Worm (Caenorhabditis elegans) whole organism, midembryonic: ENCODE data around the gene T26H5.11.

Source experiments
- T22C8.4 ChIP-seq: fragments of 200-800 bp; sonication (Bioruptor generic); IDR thresholded peaks from 2 replicates; pipeline ENCODE4 v1.3.6; 2022; ENCODE audit warnings: missing genetic modification characterization, missing compliant biosample characterization
- cog-1 ChIP-seq: sonication (generic microtip); optimal IDR thresholded peaks from 2 replicates; lab custom pipeline; 2016; ENCODE audit warnings: missing genetic modification characterization, missing compliant biosample characterization
- flt-1 ChIP-seq: fragments of 200-800 bp; sonication (Bioruptor generic); IDR thresholded peaks from 2 replicates; pipeline ENCODE4 v1.3.6; 2022; ENCODE audit warnings: missing genetic modification characterization, missing compliant biosample characterization
- klf-2 ChIP-seq: fragments of 200-800 bp; sonication (Bioruptor generic); conservative IDR thresholded peaks from 2 replicates; pipeline ENCODE4 v1.3.6; 2022; ENCODE audit warnings: missing genetic modification reagents, missing genetic modification characterization, missing compliant biosample characterization
- med-1 ChIP-seq: sonication (generic microtip); optimal IDR thresholded peaks from 2 replicates; lab custom pipeline; 2017; ENCODE audit warnings: missing genetic modification characterization, mild to moderate bottlenecking, missing compliant biosample characterization, antibody characterized with exemption, missing genetic modification reagents; ENCODE audit not compliant: insufficient read depth
- ref-1 ChIP-seq: fragments of 200-800 bp; sonication (Bioruptor generic); conservative IDR thresholded peaks from 2 replicates; pipeline ENCODE4 v1.3.6; 2022; ENCODE audit warnings: missing genetic modification reagents, missing genetic modification characterization, missing compliant biosample characterization
- tab-1 ChIP-seq: fragments of 200-800 bp; sonication (Bioruptor generic); IDR thresholded peaks from 2 replicates; pipeline ENCODE4 v1.3.6; 2022; ENCODE audit warnings: missing genetic modification characterization, missing compliant biosample characterization
- ztf-23 ChIP-seq: fragments of 200-800 bp; sonication (Bioruptor generic); IDR thresholded peaks from 2 replicates; pipeline ENCODE4 v1.3.6; 2022; ENCODE audit warnings: missing genetic modification reagents, missing genetic modification characterization, missing compliant biosample characterization
- ztf-29 ChIP-seq: fragments of 200-800 bp; sonication (Bioruptor generic); IDR thresholded peaks from 2 replicates; pipeline ENCODE4 v1.3.6; 2022; ENCODE audit warnings: missing genetic modification reagents, missing genetic modification characterization, missing compliant biosample characterization

Gene T26H5.11

DNA sequence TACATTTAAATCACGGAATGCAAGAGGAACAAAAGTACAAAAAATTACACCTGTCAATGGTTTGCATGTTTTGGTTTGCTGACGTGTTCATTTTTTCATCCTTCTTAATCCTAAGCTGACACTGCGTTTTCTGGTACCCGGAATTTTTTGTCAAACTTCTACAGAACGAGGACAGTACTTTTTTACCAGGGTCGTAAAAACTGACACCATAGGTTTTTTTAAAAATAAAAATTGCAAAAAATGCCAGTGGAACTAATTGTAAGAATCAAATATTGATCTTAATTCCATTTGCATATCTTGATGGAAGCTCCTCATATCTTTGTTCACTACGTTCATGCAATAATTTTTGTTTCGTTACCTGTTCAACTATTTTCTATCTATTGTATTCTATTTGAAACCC is 39.2 kb downstream of the T26H5.11 start, which contains the start of gene srh-258:
srh-258 (plus strand) TSS at position 301 of the 400 bp plus-strand sequence.
- no peak for TF ChIP-seq ztf-29
- no peak for TF ChIP-seq T22C8.4 (GFP tag; lab: Robert Waterston, UW)
- TF ChIP-seq cog-1 (tag; lab: Kevin White, UChicago): no peak
- no peak for TF ChIP-seq tab-1 (GFP tag; lab: Robert Waterston, UW)
- TF ChIP-seq klf-2 (GFP tag; lab: Robert Waterston, UW): no peak
- TF ChIP-seq ztf-23 (GFP tag; lab: Robert Waterston, UW): no peak
- TF ChIP-seq ref-1 (GFP tag; lab: Robert Waterston, UW): no peak
- no peak for TF ChIP-seq med-1 (GFP tag; lab: Kevin White, UChicago)
- no peak for TF ChIP-seq flt-1 (GFP tag; lab: Robert Waterston, UW)

DNA sequence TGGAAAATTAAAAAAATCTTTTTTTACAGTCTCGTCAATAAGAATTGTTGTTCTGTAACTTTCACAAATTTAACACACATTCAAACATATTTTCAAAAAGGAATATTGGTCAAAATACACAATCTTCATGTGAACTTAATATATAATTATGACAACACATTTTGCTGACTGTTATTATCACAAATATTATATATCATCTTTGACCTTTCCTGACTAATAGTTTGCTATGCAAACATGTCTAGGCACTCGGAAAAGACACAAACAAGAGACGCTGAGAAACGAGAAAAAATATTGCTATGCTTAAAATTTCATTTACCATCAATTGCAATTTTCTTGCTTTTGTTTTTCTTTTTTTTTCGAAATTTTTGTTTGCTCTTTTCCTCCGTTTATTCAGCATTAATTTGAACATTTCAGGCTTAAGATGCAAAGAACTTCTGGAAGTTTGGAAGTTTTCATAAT is 42.2 kb downstream of the T26H5.11 start, which contains the start of gene fbxa-135:
fbxa-135 (plus strand) TSS at position 409 of the 459 bp plus-strand sequence.
- TF ChIP-seq flt-1 (GFP tag; lab: Robert Waterston, UW) (no peak), T22C8.4 (GFP tag; lab: Robert Waterston, UW) (no peak), ztf-29 (no peak), ref-1 (GFP tag; lab: Robert Waterston, UW) (no peak), klf-2 (GFP tag; lab: Robert Waterston, UW) (no peak), cog-1 (tag; lab: Kevin White, UChicago) (no peak), med-1 (GFP tag; lab: Kevin White, UChicago) (no peak), ztf-23 (GFP tag; lab: Robert Waterston, UW) (no peak), tab-1 (GFP tag; lab: Robert Waterston, UW) (no peak)

DNA sequence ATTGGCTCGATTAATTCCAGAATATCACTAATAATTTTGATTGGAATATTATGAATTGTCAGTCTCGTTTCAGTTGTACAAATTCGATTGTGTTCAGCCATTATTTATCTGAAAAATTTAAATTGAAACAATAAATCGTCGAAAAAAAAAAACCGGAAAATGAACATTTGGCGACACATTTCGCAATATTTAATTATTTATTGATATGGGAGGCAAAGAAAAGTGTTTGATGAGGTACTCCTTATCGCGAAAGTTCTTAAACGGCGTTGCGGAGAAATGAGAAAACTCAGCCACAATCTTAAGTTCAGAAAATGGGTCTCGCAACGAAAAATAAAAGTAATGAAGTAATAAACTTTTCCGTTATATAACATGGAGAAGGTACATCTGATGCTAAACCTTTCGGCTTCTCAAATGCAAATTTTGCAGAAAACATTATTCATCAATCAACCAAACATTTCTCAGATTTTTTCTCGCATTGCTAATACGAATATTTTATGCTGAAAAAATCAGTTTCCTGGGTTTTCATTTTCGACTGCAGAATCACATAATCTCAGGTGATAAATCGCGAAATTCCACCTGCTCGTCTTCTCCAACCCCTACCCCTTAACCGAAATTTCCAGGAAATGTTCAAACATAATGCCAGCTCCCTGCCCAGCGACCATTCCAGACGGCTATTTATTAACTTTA is 44.3 kb downstream of the T26H5.11 start, which contains the start of the genes T06E6.15 and sri-7:
T06E6.15 (minus strand) TSS at position 101 of the 687 bp plus-strand sequence.
sri-7 (plus strand) TSS at position 637 of the 687 bp plus-strand sequence.
- TF ChIP-seq flt-1 (GFP tag; lab: Robert Waterston, UW): no peak
- TF ChIP-seq T22C8.4 (GFP tag; lab: Robert Waterston, UW): no peak
- TF ChIP-seq tab-1 (GFP tag; lab: Robert Waterston, UW): no peak
- no peak for TF ChIP-seq ztf-29
- TF ChIP-seq med-1 (GFP tag; lab: Kevin White, UChicago): no peak
- TF ChIP-seq ztf-23 (GFP tag; lab: Robert Waterston, UW): no peak
- no peak for TF ChIP-seq klf-2 (GFP tag; lab: Robert Waterston, UW)
- no peak for TF ChIP-seq ref-1 (GFP tag; lab: Robert Waterston, UW)
- no peak for TF ChIP-seq cog-1 (tag; lab: Kevin White, UChicago)

DNA sequence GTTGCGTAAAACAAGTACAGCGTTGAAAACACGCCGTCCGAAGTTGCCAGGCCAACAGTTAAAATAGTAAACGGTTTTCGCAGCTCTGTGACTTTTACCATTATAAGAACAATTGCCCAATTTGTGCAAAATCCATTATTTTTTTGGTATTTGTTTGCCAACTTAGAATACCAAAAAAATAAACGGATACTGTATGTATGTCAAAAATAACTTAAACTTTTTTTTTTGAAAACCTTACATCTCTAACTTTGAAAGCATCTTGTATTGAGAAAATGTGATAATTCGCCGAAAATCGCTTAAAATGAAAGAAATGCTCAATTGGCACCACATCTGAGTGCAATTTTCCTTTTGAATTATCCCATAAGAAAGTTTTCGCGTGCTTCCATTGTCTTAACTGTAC is 45.4 kb downstream of the T26H5.11 start, which contains the start of gene fbxa-199:
fbxa-199 (minus strand) TSS at position 101 of the 400 bp plus-strand sequence.
- no peak for TF ChIP-seq ztf-23 (GFP tag; lab: Robert Waterston, UW)

DNA sequence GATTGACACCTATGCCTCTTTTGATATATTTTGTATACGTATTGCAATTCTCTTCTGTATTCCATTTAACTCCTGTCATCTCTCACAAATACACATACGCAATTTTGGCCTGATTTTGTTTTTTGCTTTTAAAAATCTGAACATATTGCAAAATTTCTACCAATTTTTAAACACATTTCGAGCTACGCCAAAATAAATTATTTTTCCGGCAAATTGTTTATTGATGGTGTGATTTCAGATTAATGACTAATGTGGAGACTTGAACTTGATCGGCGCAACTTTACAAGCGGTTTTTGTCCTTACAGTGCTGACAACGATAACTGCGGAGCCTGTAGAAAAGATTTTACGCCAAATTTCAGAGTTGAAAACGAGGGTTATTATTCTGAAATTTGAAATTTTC is 46.9 kb downstream of the T26H5.11 start:
- no peak for TF ChIP-seq tab-1 (GFP tag; lab: Robert Waterston, UW)
- TF ChIP-seq cog-1 (tag; lab: Kevin White, UChicago): no peak
- TF ChIP-seq ztf-23 (GFP tag; lab: Robert Waterston, UW): no peak
- no peak for TF ChIP-seq ref-1 (GFP tag; lab: Robert Waterston, UW)
- no peak for TF ChIP-seq ztf-29
- no peak for TF ChIP-seq klf-2 (GFP tag; lab: Robert Waterston, UW)
- no peak for TF ChIP-seq med-1 (GFP tag; lab: Kevin White, UChicago)
- no peak for TF ChIP-seq flt-1 (GFP tag; lab: Robert Waterston, UW)
- no peak for TF ChIP-seq T22C8.4 (GFP tag; lab: Robert Waterston, UW)

DNA sequence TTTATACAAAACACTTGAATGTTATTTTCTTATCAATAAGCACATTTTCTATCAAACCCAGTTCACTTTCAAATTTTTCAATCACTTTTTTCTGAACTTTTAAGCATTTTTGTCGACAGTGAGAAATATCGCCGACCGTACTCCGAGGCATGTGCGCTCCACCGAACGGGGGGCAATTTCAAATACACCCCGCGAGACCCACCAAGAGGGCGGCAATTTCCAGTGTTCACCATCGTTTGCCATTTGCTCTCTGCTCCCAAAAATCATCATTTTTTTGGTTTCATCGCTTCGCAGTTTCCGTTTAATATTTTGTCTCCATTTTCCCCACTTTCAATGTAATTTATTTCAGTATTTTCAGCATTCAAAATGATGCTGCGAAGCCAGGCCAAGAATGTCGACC is 48.7 kb downstream of the T26H5.11 start, which contains the start of gene cyb-3:
cyb-3 (plus strand) TSS at position 350 of the 400 bp plus-strand sequence.
- no peak for TF ChIP-seq ref-1 (GFP tag; lab: Robert Waterston, UW)
- TF ChIP-seq cog-1 (tag; lab: Kevin White, UChicago): no peak
- no peak for TF ChIP-seq med-1 (GFP tag; lab: Kevin White, UChicago)
- TF ChIP-seq T22C8.4 (GFP tag; lab: Robert Waterston, UW): no peak
- TF ChIP-seq flt-1 (GFP tag; lab: Robert Waterston, UW): no peak
- no peak for TF ChIP-seq tab-1 (GFP tag; lab: Robert Waterston, UW)
- no peak for TF ChIP-seq klf-2 (GFP tag; lab: Robert Waterston, UW)
- no peak for TF ChIP-seq ztf-23 (GFP tag; lab: Robert Waterston, UW)
- TF ChIP-seq ztf-29: no peak

DNA sequence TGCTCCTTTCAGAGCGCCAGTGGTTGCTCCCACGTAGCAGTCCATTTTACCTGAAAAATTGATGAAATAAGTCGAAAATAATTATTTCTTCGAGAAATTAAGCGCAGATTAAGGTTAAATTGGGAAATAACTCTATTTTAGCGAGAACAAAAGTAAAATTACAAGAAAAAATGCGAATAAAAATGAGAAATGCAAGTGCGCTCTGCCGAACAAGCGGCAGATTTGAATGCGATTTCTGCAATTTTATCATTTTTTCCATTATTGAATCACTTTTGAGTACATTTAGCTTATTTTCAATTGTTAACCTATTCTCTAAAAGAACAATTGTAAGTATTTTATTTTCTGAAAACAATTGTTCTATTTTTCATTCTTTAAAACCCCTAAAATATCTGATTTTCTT is 49.2 kb downstream of the T26H5.11 start, which contains the start of gene T06E6.1:
T06E6.1 (minus strand) TSS at position 56 of the 400 bp plus-strand sequence.
- TF ChIP-seq tab-1 (GFP tag; lab: Robert Waterston, UW): no peak
- TF ChIP-seq klf-2 (GFP tag; lab: Robert Waterston, UW): no peak
- no peak for TF ChIP-seq ztf-29
- TF ChIP-seq ztf-23 (GFP tag; lab: Robert Waterston, UW): no peak
- TF ChIP-seq med-1 (GFP tag; lab: Kevin White, UChicago): no peak
- no peak for TF ChIP-seq ref-1 (GFP tag; lab: Robert Waterston, UW)
- no peak for TF ChIP-seq T22C8.4 (GFP tag; lab: Robert Waterston, UW)
- no peak for TF ChIP-seq flt-1 (GFP tag; lab: Robert Waterston, UW)
- TF ChIP-seq cog-1 (tag; lab: Kevin White, UChicago): no peak
